Worm (Caenorhabditis elegans) whole organism, midembryonic: Measurements from ENCODE around the gene srh-289.

Experiments used
- T22C8.4 ChIP-seq: fragments of 200-800 bp; sonication (Bioruptor generic); IDR thresholded peaks from 2 replicates; pipeline ENCODE4 v1.3.6; 2022; ENCODE audit warnings: missing genetic modification characterization, missing compliant biosample characterization
- cog-1 ChIP-seq: sonication (generic microtip); optimal IDR thresholded peaks from 2 replicates; lab custom pipeline; 2016; ENCODE audit warnings: missing genetic modification characterization, missing compliant biosample characterization
- flt-1 ChIP-seq: fragments of 200-800 bp; sonication (Bioruptor generic); IDR thresholded peaks from 2 replicates; pipeline ENCODE4 v1.3.6; 2022; ENCODE audit warnings: missing genetic modification characterization, missing compliant biosample characterization
- klf-2 ChIP-seq: fragments of 200-800 bp; sonication (Bioruptor generic); conservative IDR thresholded peaks from 2 replicates; pipeline ENCODE4 v1.3.6; 2022; ENCODE audit warnings: missing genetic modification reagents, missing genetic modification characterization, missing compliant biosample characterization
- med-1 ChIP-seq: sonication (generic microtip); optimal IDR thresholded peaks from 2 replicates; lab custom pipeline; 2017; ENCODE audit warnings: missing genetic modification characterization, mild to moderate bottlenecking, missing compliant biosample characterization, antibody characterized with exemption, missing genetic modification reagents; ENCODE audit not compliant: insufficient read depth
- ref-1 ChIP-seq: fragments of 200-800 bp; sonication (Bioruptor generic); conservative IDR thresholded peaks from 2 replicates; pipeline ENCODE4 v1.3.6; 2022; ENCODE audit warnings: missing genetic modification reagents, missing genetic modification characterization, missing compliant biosample characterization
- tab-1 ChIP-seq: fragments of 200-800 bp; sonication (Bioruptor generic); IDR thresholded peaks from 2 replicates; pipeline ENCODE4 v1.3.6; 2022; ENCODE audit warnings: missing genetic modification characterization, missing compliant biosample characterization
- ztf-23 ChIP-seq: fragments of 200-800 bp; sonication (Bioruptor generic); IDR thresholded peaks from 2 replicates; pipeline ENCODE4 v1.3.6; 2022; ENCODE audit warnings: missing genetic modification reagents, missing genetic modification characterization, missing compliant biosample characterization
- ztf-29 ChIP-seq: fragments of 200-800 bp; sonication (Bioruptor generic); IDR thresholded peaks from 2 replicates; pipeline ENCODE4 v1.3.6; 2022; ENCODE audit warnings: missing genetic modification reagents, missing genetic modification characterization, missing compliant biosample characterization

Gene srh-289

ce11 chrV:17793986-17794385 is at the start of gene srh-289:
TSS of gene srh-289 (minus strand) at chrV:17794086.
- no peak for TF ChIP-seq T22C8.4 (GFP tag; lab: Robert Waterston, UW)
- TF ChIP-seq klf-2 (GFP tag; lab: Robert Waterston, UW) = no peak
- TF ChIP-seq ztf-23 (GFP tag; lab: Robert Waterston, UW) = no peak
- TF ChIP-seq med-1 (GFP tag; lab: Kevin White, UChicago) = no peak
- TF ChIP-seq ztf-29 (GFP tag; lab: Robert Waterston, UW) = no peak
- TF ChIP-seq ref-1 (GFP tag; lab: Robert Waterston, UW) = no peak
- no peak for TF ChIP-seq tab-1 (GFP tag; lab: Robert Waterston, UW)
- no peak for TF ChIP-seq flt-1 (GFP tag; lab: Robert Waterston, UW)
- no peak for TF ChIP-seq cog-1

ce11 chrV:17831350-17831749 is 37.5 kb upstream of the srh-289 start, which contains the start of gene srh-303:
TSS of gene srh-303 (plus strand) at chrV:17831650.
- TF ChIP-seq T22C8.4 (GFP tag; lab: Robert Waterston, UW) (no peak), tab-1 (GFP tag; lab: Robert Waterston, UW) (no peak), cog-1 (no peak), med-1 (GFP tag; lab: Kevin White, UChicago) (no peak), ztf-29 (GFP tag; lab: Robert Waterston, UW) (no peak), flt-1 (GFP tag; lab: Robert Waterston, UW) (no peak), ztf-23 (GFP tag; lab: Robert Waterston, UW) (no peak), klf-2 (GFP tag; lab: Robert Waterston, UW) (no peak), ref-1 (GFP tag; lab: Robert Waterston, UW) (no peak)

- no peak for TF ChIP-seq ztf-29 (GFP tag; lab: Robert Waterston, UW)
- no peak for TF ChIP-seq flt-1 (GFP tag; lab: Robert Waterston, UW)
- no peak for TF ChIP-seq tab-1 (GFP tag; lab: Robert Waterston, UW)
Measured at ce11 chrV:17828310-17828709, 34.4 kb upstream of the srh-289 start, which contains the start of gene srh-304. TSS of gene srh-304 (plus strand) at chrV:17828610.

- TF ChIP-seq flt-1 (GFP tag; lab: Robert Waterston, UW) (no peak), ztf-23 (GFP tag; lab: Robert Waterston, UW) (no peak), med-1 (GFP tag; lab: Kevin White, UChicago) (no peak), cog-1 (no peak), T22C8.4 (GFP tag; lab: Robert Waterston, UW) (no peak), tab-1 (GFP tag; lab: Robert Waterston, UW) (no peak), ref-1 (GFP tag; lab: Robert Waterston, UW) (no peak), klf-2 (GFP tag; lab: Robert Waterston, UW) (no peak), ztf-29 (GFP tag; lab: Robert Waterston, UW) (no peak)
Measured at ce11 chrV:17824610-17825009, 30.7 kb upstream of the srh-289 start, which contains the start of gene srh-301. TSS of gene srh-301 (plus strand) at chrV:17824910.

ce11 chrV:17821805-17822204 is 27.9 kb upstream of the srh-289 start, which contains the start of gene srh-300:
TSS of gene srh-300 (plus strand) at chrV:17822105.
- TF ChIP-seq ztf-23 (GFP tag; lab: Robert Waterston, UW) (no peak), cog-1 (no peak), ref-1 (GFP tag; lab: Robert Waterston, UW) (no peak), med-1 (GFP tag; lab: Kevin White, UChicago) (no peak), klf-2 (GFP tag; lab: Robert Waterston, UW) (no peak), ztf-29 (GFP tag; lab: Robert Waterston, UW) (no peak), T22C8.4 (GFP tag; lab: Robert Waterston, UW) (no peak), tab-1 (GFP tag; lab: Robert Waterston, UW) (no peak), flt-1 (GFP tag; lab: Robert Waterston, UW) (no peak)

ce11 chrV:17819704-17820103 is 25.8 kb upstream of the srh-289 start:
- TF ChIP-seq flt-1 (GFP tag; lab: Robert Waterston, UW) (no peak), ztf-23 (GFP tag; lab: Robert Waterston, UW) (0 out of 2 replicates have a peak, but pooled peaks have one; percentile 25), T22C8.4 (GFP tag; lab: Robert Waterston, UW) (no peak), tab-1 (GFP tag; lab: Robert Waterston, UW) (0 out of 2 replicates have a peak, but pooled peaks have one; percentile 52), med-1 (GFP tag; lab: Kevin White, UChicago) (no peak)

- TF ChIP-seq med-1 (GFP tag; lab: Kevin White, UChicago) (no peak), cog-1 (no peak), ref-1 (GFP tag; lab: Robert Waterston, UW) (no peak), T22C8.4 (GFP tag; lab: Robert Waterston, UW) (no peak), klf-2 (GFP tag; lab: Robert Waterston, UW) (no peak), ztf-23 (GFP tag; lab: Robert Waterston, UW) (no peak), flt-1 (GFP tag; lab: Robert Waterston, UW) (no peak), ztf-29 (GFP tag; lab: Robert Waterston, UW) (no peak), tab-1 (GFP tag; lab: Robert Waterston, UW) (no peak)
Measured at ce11 chrV:17818567-17818966, 24.7 kb upstream of the srh-289 start, which contains the start of gene srh-298. TSS of gene srh-298 (plus strand) at chrV:17818867.

ce11 chrV:17812127-17812526 is 18.2 kb upstream of the srh-289 start:
- TF ChIP-seq klf-2 (GFP tag; lab: Robert Waterston, UW) = no peak
- no peak for TF ChIP-seq cog-1

- TF ChIP-seq klf-2 (GFP tag; lab: Robert Waterston, UW) = no peak
Measured at ce11 chrV:17810053-17810452, 16.2 kb upstream of the srh-289 start, which contains the start of gene srh-296. TSS of gene srh-296 (plus strand) at chrV:17810353.

ce11 chrV:17805323-17805722 is 11.4 kb upstream of the srh-289 start, which contains the start of gene srh-291:
TSS of gene srh-291 (plus strand) at chrV:17805623.
- TF ChIP-seq cog-1 = no peak
- TF ChIP-seq T22C8.4 (GFP tag; lab: Robert Waterston, UW) = no peak
- no peak for TF ChIP-seq ztf-23 (GFP tag; lab: Robert Waterston, UW)
- TF ChIP-seq ref-1 (GFP tag; lab: Robert Waterston, UW) = no peak
- TF ChIP-seq klf-2 (GFP tag; lab: Robert Waterston, UW) = no peak
- no peak for TF ChIP-seq ztf-29 (GFP tag; lab: Robert Waterston, UW)
- no peak for TF ChIP-seq flt-1 (GFP tag; lab: Robert Waterston, UW)
- TF ChIP-seq tab-1 (GFP tag; lab: Robert Waterston, UW) = no peak
- TF ChIP-seq med-1 (GFP tag; lab: Kevin White, UChicago) = no peak
